Worm (Caenorhabditis elegans) whole organism, late embryonic: Measurements from ENCODE around the gene clc-31.

Source experiments
- C08G9.2 ChIP-seq: sonication (generic microtip); optimal IDR thresholded peaks from 2 replicates; lab custom pipeline; 2016; ENCODE audit warnings: mild to moderate bottlenecking, missing genetic modification characterization, moderate library complexity, missing compliant biosample characterization
- F13H6.1 ChIP-seq: sonication (generic microtip); optimal IDR thresholded peaks from 2 replicates; lab custom pipeline; 2016; ENCODE audit warnings: missing genetic modification characterization, missing compliant biosample characterization
- T23F11.4 ChIP-seq: fragments of 200-800 bp; sonication (Bioruptor generic); optimal IDR thresholded peaks from 2 replicates; lab custom pipeline; 2018; ENCODE audit warnings: mild to moderate bottlenecking, missing genetic modification characterization, missing compliant biosample characterization
- Y22D7AL.16 ChIP-seq: sonication (generic microtip); optimal IDR thresholded peaks from 2 replicates; lab custom pipeline; 2016; ENCODE audit warnings: missing genetic modification characterization, missing compliant biosample characterization
- ceh-14 ChIP-seq: sonication (generic microtip); optimal IDR thresholded peaks from 2 replicates; lab custom pipeline; 2016; ENCODE audit warnings: missing genotype, missing genetic modification characterization, missing compliant biosample characterization
- ceh-18 ChIP-seq: sonication (generic microtip); optimal IDR thresholded peaks from 2 replicates; lab custom pipeline; 2016; ENCODE audit warnings: missing genetic modification characterization, missing compliant biosample characterization
- ceh-22 ChIP-seq: sonication (generic microtip); optimal IDR thresholded peaks from 2 replicates; lab custom pipeline; 2017; ENCODE audit warnings: missing biosample characterization, missing genetic modification characterization
- ceh-24 ChIP-seq: sonication (generic microtip); optimal IDR thresholded peaks from 2 replicates; lab custom pipeline; 2016; ENCODE audit warnings: mild to moderate bottlenecking, missing genetic modification characterization, missing compliant biosample characterization
- ceh-30 ChIP-seq: fragments of 150-350 bp; optimal IDR thresholded peaks from 2 replicates; lab custom pipeline; 2014; ENCODE audit warnings: missing biosample characterization, missing genetic modification characterization
- ceh-31 ChIP-seq: sonication (generic microtip); optimal IDR thresholded peaks from 2 replicates; lab custom pipeline; 2016; ENCODE audit warnings: missing genetic modification characterization, missing compliant biosample characterization
- ceh-48 ChIP-seq: sonication (generic microtip); optimal IDR thresholded peaks from 2 replicates; lab custom pipeline; 2016; ENCODE audit warnings: missing genetic modification characterization, inconsistent platforms, missing compliant biosample characterization
- che-1 ChIP-seq: sonication (generic microtip); optimal IDR thresholded peaks from 2 replicates; lab custom pipeline; 2016; ENCODE audit warnings: mild to moderate bottlenecking, missing genetic modification characterization, missing compliant biosample characterization
- dmd-4 ChIP-seq: sonication (generic microtip); optimal IDR thresholded peaks from 2 replicates; lab custom pipeline; 2016; ENCODE audit warnings: borderline replicate concordance, missing genetic modification characterization, missing compliant biosample characterization
- dve-1 ChIP-seq: sonication (generic microtip); optimal IDR thresholded peaks from 2 replicates; lab custom pipeline; 2017; ENCODE audit warnings: antibody characterized with exemption, mild to moderate bottlenecking, missing genetic modification characterization, missing compliant biosample characterization
- elt-2 ChIP-seq: sonication (generic microtip); optimal IDR thresholded peaks from 2 replicates; lab custom pipeline; 2016; ENCODE audit warnings: missing genetic modification reagents, missing genetic modification characterization, missing compliant biosample characterization
- ets-4 ChIP-seq: sonication (generic microtip); optimal IDR thresholded peaks from 2 replicates; lab custom pipeline; 2016; ENCODE audit warnings: missing genetic modification characterization, missing compliant biosample characterization
- fax-1 ChIP-seq: sonication (generic microtip); optimal IDR thresholded peaks from 2 replicates; lab custom pipeline; 2016; ENCODE audit warnings: missing genotype, missing genetic modification characterization, missing compliant biosample characterization
- hlh-30 ChIP-seq: sonication (generic microtip); optimal IDR thresholded peaks from 2 replicates; lab custom pipeline; 2017; ENCODE audit warnings: antibody characterized with exemption, missing genetic modification characterization, missing compliant biosample characterization; ENCODE audit not compliant: insufficient read depth
- hlh-6 ChIP-seq: sonication (generic microtip); optimal IDR thresholded peaks from 2 replicates; lab custom pipeline; 2016; ENCODE audit warnings: missing genotype, missing genetic modification characterization, missing compliant biosample characterization
- hlh-8 ChIP-seq: sonication (generic microtip); optimal IDR thresholded peaks from 2 replicates; lab custom pipeline; 2016; ENCODE audit warnings: missing genotype, missing genetic modification characterization, missing compliant biosample characterization
- lin-11 ChIP-seq: fragments of 200-800 bp; sonication (Bioruptor generic); optimal IDR thresholded peaks from 2 replicates; lab custom pipeline; 2018; ENCODE audit warnings: mild to moderate bottlenecking, missing genetic modification characterization, missing compliant biosample characterization
- npax-4 ChIP-seq: sonication (generic microtip); optimal IDR thresholded peaks from 2 replicates; lab custom pipeline; 2016; ENCODE audit warnings: missing genetic modification characterization, missing compliant biosample characterization
- odd-2 ChIP-seq: sonication (generic microtip); optimal IDR thresholded peaks from 2 replicates; lab custom pipeline; 2017; ENCODE audit warnings: antibody characterized with exemption, mild to moderate bottlenecking, missing genetic modification characterization, missing compliant biosample characterization
- pag-3 ChIP-seq: sonication (generic microtip); optimal IDR thresholded peaks from 2 replicates; lab custom pipeline; 2016; ENCODE audit warnings: missing compliant biosample characterization, missing genetic modification characterization, borderline replicate concordance
- pax-1 ChIP-seq: fragments of 150-350 bp; optimal IDR thresholded peaks from 2 replicates; lab custom pipeline; 2014; ENCODE audit warnings: missing biosample characterization, missing genetic modification characterization
- pros-1 ChIP-seq: fragments of 150-350 bp; optimal IDR thresholded peaks from 2 replicates; lab custom pipeline; 2014; ENCODE audit warnings: missing biosample characterization, missing genetic modification reagents, missing genetic modification characterization
- sdc-2 ChIP-seq: sonication (generic microtip); optimal IDR thresholded peaks from 2 replicates; lab custom pipeline; 2016; ENCODE audit warnings: missing genotype, missing genetic modification characterization, missing compliant biosample characterization
- sox-4 ChIP-seq: sonication (generic microtip); optimal IDR thresholded peaks from 2 replicates; lab custom pipeline; 2017; ENCODE audit warnings: mild to moderate bottlenecking, missing genetic modification characterization, inconsistent platforms, missing compliant biosample characterization
- syd-9 ChIP-seq: sonication (generic microtip); optimal IDR thresholded peaks from 2 replicates; lab custom pipeline; 2016; ENCODE audit warnings: mild to moderate bottlenecking, missing genetic modification characterization, moderate library complexity, missing compliant biosample characterization
- ttx-3 ChIP-seq: sonication (generic microtip); optimal IDR thresholded peaks from 2 replicates; lab custom pipeline; 2016; ENCODE audit warnings: missing genetic modification reagents, missing genetic modification characterization, missing compliant biosample characterization
- unc-3 ChIP-seq, 2 experiments: fragments of 200-800 bp in 1 of 2; sonication (Bioruptor generic) in 1 of 2; sonication (generic microtip) in 1 of 2; conservative IDR thresholded peaks in 1 of 2; optimal IDR thresholded peaks in 1 of 2; 2 replicates each; pipeline versions ENCODE4 v1.3.6 to Lab custom; 2016 to 2022; ENCODE audit warnings: missing compliant biosample characterization in 2 of 2, missing genetic modification characterization in 2 of 2, missing genetic modification reagents in 1 of 2
- unc-42 ChIP-seq: sonication (generic microtip); optimal IDR thresholded peaks from 2 replicates; lab custom pipeline; 2016; ENCODE audit warnings: missing genotype, missing genetic modification characterization, missing compliant biosample characterization
- unc-86 ChIP-seq: sonication (generic microtip); optimal IDR thresholded peaks from 2 replicates; lab custom pipeline; 2016; ENCODE audit warnings: missing genetic modification characterization, missing compliant biosample characterization
- ztf-16 ChIP-seq: sonication (generic microtip); optimal IDR thresholded peaks from 2 replicates; lab custom pipeline; 2017; ENCODE audit warnings: missing genetic modification characterization, missing compliant biosample characterization

clc-31 gene

DNA sequence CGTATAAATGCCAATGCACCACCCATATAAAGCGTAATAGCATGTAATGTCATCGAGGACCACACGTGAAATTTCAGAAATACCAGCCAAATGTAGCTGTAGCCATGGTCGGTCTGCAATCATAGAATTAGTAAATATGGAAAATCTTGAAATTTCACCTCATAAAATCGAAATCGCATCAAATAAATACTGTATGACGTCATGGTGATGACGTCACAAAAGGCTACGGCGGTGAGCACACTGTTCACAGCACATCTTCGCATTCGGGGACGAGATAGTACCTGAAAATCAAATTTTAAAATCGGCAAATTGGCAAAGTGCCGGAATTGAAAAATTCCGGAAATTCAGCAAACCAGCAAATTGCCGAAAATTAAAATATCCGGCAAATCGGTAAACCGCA, 9.4 kb downstream of the clc-31 start:
- no peak for TF ChIP-seq syd-9
- no peak for TF ChIP-seq dmd-4 (tag; lab: Kevin White, UChicago)
- no peak for TF ChIP-seq odd-2 (tag; lab: Kevin White, UChicago)
- TF ChIP-seq ztf-16 (tag; lab: Kevin White, UChicago), result no peak
- TF ChIP-seq ceh-24 (tag; lab: Kevin White, UChicago), result no peak
- no peak for TF ChIP-seq pros-1 (tag; lab: Kevin White, UChicago)
- no peak for TF ChIP-seq ceh-30 (tag; lab: Kevin White, UChicago)
- no peak for TF ChIP-seq hlh-30 (tag; lab: Kevin White, UChicago)
- TF ChIP-seq hlh-6 (tag; lab: Kevin White, UChicago), result no peak
- TF ChIP-seq npax-4 (tag; lab: Kevin White, UChicago), result no peak
- TF ChIP-seq fax-1 (tag; lab: Kevin White, UChicago), result no peak
- no peak for TF ChIP-seq unc-3 (GFP tag; conservative IDR thresholded peaks at IDR 0.05; lab: Robert Waterston, UW)
- TF ChIP-seq unc-3 (tag; optimal IDR thresholded peaks at IDR 0.05; lab: Kevin White, UChicago), result no peak
- TF ChIP-seq ceh-14 (tag; lab: Kevin White, UChicago), result no peak
- TF ChIP-seq C08G9.2 (tag; lab: Kevin White, UChicago), result no peak
- no peak for TF ChIP-seq pax-1 (tag; lab: Kevin White, UChicago)
- TF ChIP-seq che-1, result no peak
- TF ChIP-seq ceh-18 (tag; lab: Kevin White, UChicago), result no peak
- no peak for TF ChIP-seq sdc-2 (tag; lab: Kevin White, UChicago)
- TF ChIP-seq Y22D7AL.16 (tag; lab: Kevin White, UChicago), result no peak
- TF ChIP-seq ceh-48 (tag; lab: Kevin White, UChicago), result no peak

DNA sequence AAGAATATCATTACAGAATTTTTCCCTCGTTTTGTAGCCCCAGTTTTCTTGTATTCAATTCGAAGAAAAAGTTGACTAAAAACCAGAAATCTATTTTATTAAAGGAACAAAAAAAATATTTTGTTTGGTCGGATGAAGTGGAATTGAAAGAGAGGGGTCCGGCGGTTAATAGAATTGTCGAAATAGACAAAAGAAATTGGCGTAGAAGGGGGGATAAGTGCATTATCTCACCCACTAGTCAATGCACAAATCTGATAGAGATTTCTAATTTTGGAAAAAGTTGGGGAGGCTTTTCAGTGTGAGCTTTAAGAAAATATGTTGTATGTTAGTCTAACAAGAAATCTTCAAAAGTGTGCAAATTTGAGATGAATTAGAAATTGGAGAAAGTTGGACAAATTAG, 14.2 kb downstream of the clc-31 start:
- TF ChIP-seq hlh-6 (tag; lab: Kevin White, UChicago), result no peak
- peak; percentile 97 for TF ChIP-seq unc-42 (tag; lab: Kevin White, UChicago)
- TF ChIP-seq, all 69 proteins: peak for 1

ce11 chrII:356969-357368, 16.6 kb downstream of the clc-31 start, which contains the start of gene dmsr-4:
Gene dmsr-4, minus strand, starts transcription at chrII:357069.
- no peak for TF ChIP-seq ttx-3 (tag; lab: Kevin White, UChicago)
- TF ChIP-seq T23F11.4 (GFP tag; lab: Kevin White, UChicago), result no peak
- no peak for TF ChIP-seq ceh-30 (tag; lab: Kevin White, UChicago)
- TF ChIP-seq, all 69 proteins: peak for 0

DNA sequence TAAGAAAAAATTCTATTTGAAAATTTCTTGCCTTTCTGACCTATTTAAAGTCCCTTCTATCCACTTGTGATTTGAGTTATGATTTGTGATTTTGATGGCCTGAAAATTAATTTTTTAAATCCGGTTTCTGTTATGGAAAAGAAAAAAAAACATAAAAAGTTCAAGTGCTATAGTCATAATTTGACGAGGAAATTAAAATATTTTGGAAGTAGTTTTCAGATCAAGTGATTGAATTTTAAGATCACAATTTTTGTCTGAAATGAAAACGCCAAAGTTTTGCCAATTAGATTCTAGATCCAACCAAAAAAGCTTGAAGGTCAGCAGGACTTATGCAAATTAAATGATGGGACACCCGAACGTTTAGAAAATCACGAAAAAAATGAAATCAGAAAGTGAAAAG, 27.1 kb downstream of the clc-31 start, which contains the start of gene ptr-3:
ptr-3 (minus strand) TSS at position 101 of the 400 bp plus-strand sequence.
- TF ChIP-seq npax-4 (tag; lab: Kevin White, UChicago), result no peak
- TF ChIP-seq pag-3 (tag; lab: Kevin White, UChicago), result no peak
- TF ChIP-seq ceh-31 (tag; lab: Kevin White, UChicago), result no peak
- no peak for TF ChIP-seq ceh-22 (tag; lab: Kevin White, UChicago)
- TF ChIP-seq unc-86 (tag; lab: Kevin White, UChicago), result no peak
- no peak for TF ChIP-seq pax-1 (tag; lab: Kevin White, UChicago)
- no peak for TF ChIP-seq ceh-30 (tag; lab: Kevin White, UChicago)
- TF ChIP-seq ets-4, result no peak
- no peak for TF ChIP-seq dve-1 (tag; lab: Kevin White, UChicago)
- no peak for TF ChIP-seq dmd-4 (tag; lab: Kevin White, UChicago)
- no peak for TF ChIP-seq elt-2 (tag; lab: Kevin White, UChicago)
- no peak for TF ChIP-seq lin-11
- no peak for TF ChIP-seq T23F11.4 (GFP tag; lab: Kevin White, UChicago)
- TF ChIP-seq F13H6.1 (tag; lab: Kevin White, UChicago), result no peak
- TF ChIP-seq hlh-6 (tag; lab: Kevin White, UChicago), result no peak
- TF ChIP-seq ceh-18 (tag; lab: Kevin White, UChicago), result no peak
- TF ChIP-seq hlh-8 (tag; lab: Kevin White, UChicago), result no peak
- TF ChIP-seq sox-4 (tag; lab: Kevin White, UChicago), result no peak
- no peak for TF ChIP-seq ceh-48 (tag; lab: Kevin White, UChicago)
